Fruit fly (Drosophila melanogaster) whole organism, embryonic: ENCODE data around the gene Kr-h2.

Experiments
- Bteb2 ChIP-seq: fragments of 200-800 bp; sonication (Bioruptor generic); optimal IDR thresholded peaks from 2 replicates; lab custom pipeline; 2016; ENCODE audit warnings: missing biosample characterization, missing genetic modification characterization
- CG12299 ChIP-seq: fragments of 200-800 bp; sonication (Bioruptor generic); optimal IDR thresholded peaks from 2 replicates; lab custom pipeline; 2018; ENCODE audit warnings: missing biosample characterization, mild to moderate bottlenecking, missing genetic modification characterization
- CG1233 ChIP-seq: fragments of 200-800 bp; sonication (Bioruptor generic); optimal IDR thresholded peaks from 4 replicates; lab custom pipeline; 2018; ENCODE audit warnings: missing biosample characterization, mild to moderate bottlenecking, missing genetic modification characterization
- CG14710 ChIP-seq: fragments of 200-800 bp; sonication (Bioruptor generic); optimal IDR thresholded peaks from 3 replicates; lab custom pipeline; 2019; ENCODE audit warnings: missing biosample characterization, mild to moderate bottlenecking, missing genetic modification characterization, moderate library complexity
- CG17568 ChIP-seq: fragments of 200-800 bp; sonication (Bioruptor generic); optimal IDR thresholded peaks from 2 replicates; lab custom pipeline; 2018; ENCODE audit warnings: missing biosample characterization, mild to moderate bottlenecking, missing genetic modification characterization, moderate library complexity
- CG18619 ChIP-seq: fragments of 200-800 bp; sonication (Bioruptor generic); optimal IDR thresholded peaks from 3 replicates; lab custom pipeline; 2017; ENCODE audit warnings: missing biosample characterization, mild to moderate bottlenecking, missing genetic modification characterization
- CG2116 ChIP-seq: fragments of 200-800 bp; sonication (Bioruptor generic); optimal IDR thresholded peaks from 3 replicates; lab custom pipeline; 2018; ENCODE audit warnings: missing biosample characterization, mild to moderate bottlenecking, missing genetic modification characterization
- CG2199 ChIP-seq: fragments of 200-800 bp; sonication (Bioruptor generic); IDR thresholded peaks from 3 replicates; pipeline ENCODE4 v1.3.6; 2022; ENCODE audit warnings: missing biosample characterization, missing genetic modification characterization
- CG2875 ChIP-seq: fragments of 200-800 bp; sonication (Bioruptor generic); optimal IDR thresholded peaks from 2 replicates; lab custom pipeline; 2017; ENCODE audit warnings: missing biosample characterization, mild to moderate bottlenecking, missing genetic modification characterization, missing genetic modification reagents
- CG33557 ChIP-seq: fragments of 200-800 bp; sonication (Bioruptor generic); optimal IDR thresholded peaks from 2 replicates; lab custom pipeline; 2019; ENCODE audit warnings: missing biosample characterization, mild to moderate bottlenecking, missing genetic modification characterization, moderate library complexity
- CG3847 ChIP-seq: fragments of 200-800 bp; sonication (Bioruptor generic); IDR thresholded peaks from 2 replicates; pipeline ENCODE4 v1.3.6; 2022; ENCODE audit warnings: missing biosample characterization, missing genetic modification characterization
- CG4282 ChIP-seq: fragments of 200-800 bp; sonication (Bioruptor generic); optimal IDR thresholded peaks from 2 replicates; lab custom pipeline; 2016; ENCODE audit warnings: missing biosample characterization, missing genetic modification characterization
- CG6254 ChIP-seq: fragments of 200-800 bp; sonication (Bioruptor generic); optimal IDR thresholded peaks from 3 replicates; lab custom pipeline; 2017; ENCODE audit warnings: mild to moderate bottlenecking, missing biosample characterization, missing genetic modification reagents, missing genetic modification characterization
- CG7357 ChIP-seq: fragments of 200-800 bp; sonication (Bioruptor generic); IDR thresholded peaks from 3 replicates; pipeline ENCODE4 v1.3.6; 2022; ENCODE audit warnings: missing biosample characterization, missing genetic modification characterization
- CG7786 ChIP-seq: fragments of 200-800 bp; sonication (Bioruptor generic); optimal IDR thresholded peaks from 2 replicates; lab custom pipeline; 2016; ENCODE audit warnings: missing biosample characterization, missing genetic modification characterization
- CG7839 ChIP-seq: fragments of 200-800 bp; sonication (Bioruptor generic); optimal IDR thresholded peaks from 3 replicates; lab custom pipeline; 2018; ENCODE audit warnings: missing biosample characterization, mild to moderate bottlenecking, missing genetic modification characterization, moderate library complexity
- CG8089 ChIP-seq: fragments of 200-800 bp; sonication (Bioruptor generic); optimal IDR thresholded peaks from 3 replicates; lab custom pipeline; 2016; ENCODE audit warnings: missing biosample characterization, missing genetic modification characterization
- CG9817 ChIP-seq: fragments of 200-800 bp; sonication (Bioruptor generic); optimal IDR thresholded peaks from 2 replicates; lab custom pipeline; 2018; ENCODE audit warnings: missing biosample characterization, mild to moderate bottlenecking, missing genetic modification characterization, moderate library complexity
- Chrac-16 ChIP-seq: fragments of 200-800 bp; sonication (Bioruptor generic); optimal IDR thresholded peaks from 3 replicates; lab custom pipeline; 2016; ENCODE audit warnings: missing biosample characterization, missing genetic modification characterization
- Hey ChIP-seq: fragments of 200-800 bp; sonication (Bioruptor generic); optimal IDR thresholded peaks from 3 replicates; lab custom pipeline; 2018; ENCODE audit warnings: missing biosample characterization, mild to moderate bottlenecking, missing genetic modification characterization
- Hr3 ChIP-seq: fragments of 200-800 bp; sonication (Bioruptor generic); optimal IDR thresholded peaks from 3 replicates; lab custom pipeline; 2016; ENCODE audit warnings: missing biosample characterization, missing genetic modification characterization
- Hr39 ChIP-seq: fragments of >200 bp; optimal IDR thresholded peaks from 2 replicates; lab custom pipeline; 2017
- Jarid2 ChIP-seq: fragments of 200-800 bp; sonication (Bioruptor generic); optimal IDR thresholded peaks from 3 replicates; lab custom pipeline; 2017; ENCODE audit warnings: mild to moderate bottlenecking, missing biosample characterization, missing genetic modification reagents, missing genetic modification characterization
- Neu2 ChIP-seq: fragments of 200-800 bp; sonication (Bioruptor generic); optimal IDR thresholded peaks from 3 replicates; lab custom pipeline; 2016; ENCODE audit warnings: missing biosample characterization, missing genetic modification characterization, borderline replicate concordance
- Ssrp ChIP-seq: fragments of 200-800 bp; sonication (Bioruptor generic); optimal IDR thresholded peaks from 2 replicates; lab custom pipeline; 2018; ENCODE audit warnings: missing biosample characterization, mild to moderate bottlenecking, missing genetic modification characterization, moderate library complexity
- Taf1 ChIP-seq: fragments of 200-800 bp; sonication (Bioruptor generic); IDR thresholded peaks from 2 replicates; pipeline ENCODE4 v1.3.6; 2022; ENCODE audit warnings: missing biosample characterization, missing genetic modification characterization
- YL-1 ChIP-seq: fragments of 200-800 bp; sonication (Bioruptor generic); optimal IDR thresholded peaks from 3 replicates; lab custom pipeline; 2017; ENCODE audit warnings: missing biosample characterization, mild to moderate bottlenecking, missing genetic modification characterization
- bab2 ChIP-seq: fragments of 200-800 bp; sonication (Bioruptor generic); optimal IDR thresholded peaks from 2 replicates; lab custom pipeline; 2016; ENCODE audit warnings: missing biosample characterization, missing genetic modification characterization
- bigmax ChIP-seq: fragments of 200-800 bp; sonication (Bioruptor generic); optimal IDR thresholded peaks from 2 replicates; lab custom pipeline; 2018; ENCODE audit warnings: missing biosample characterization, mild to moderate bottlenecking, missing genetic modification characterization
- bowl ChIP-seq: fragments of 200-800 bp; sonication (Bioruptor generic); IDR thresholded peaks from 2 replicates; pipeline ENCODE4 v1.3.6; 2022; ENCODE audit warnings: missing biosample characterization, missing genetic modification characterization
- cad ChIP-seq: fragments of >200 bp; optimal IDR thresholded peaks from 2 replicates; lab custom pipeline; 2017; ENCODE audit warnings: missing biosample characterization, missing genetic modification characterization
- corto ChIP-seq: fragments of 200-800 bp; sonication (Bioruptor generic); optimal IDR thresholded peaks from 2 replicates; lab custom pipeline; 2016; ENCODE audit warnings: missing biosample characterization, mild to moderate bottlenecking, missing genetic modification characterization, moderate library complexity
- da ChIP-seq: fragments of 200-800 bp; sonication (Bioruptor generic); optimal IDR thresholded peaks from 2 replicates; lab custom pipeline; 2016; ENCODE audit warnings: missing biosample characterization, missing genetic modification characterization
- danr ChIP-seq: fragments of 200-800 bp; sonication (Bioruptor generic); IDR thresholded peaks from 2 replicates; pipeline ENCODE4 v1.3.6; 2022; ENCODE audit warnings: missing biosample characterization, missing genetic modification characterization
- disco-r ChIP-seq: fragments of 200-800 bp; sonication (Bioruptor generic); optimal IDR thresholded peaks from 2 replicates; lab custom pipeline; 2016; ENCODE audit warnings: missing biosample characterization, missing genetic modification characterization
- ewg ChIP-seq: fragments of 200-800 bp; sonication (Bioruptor generic); optimal IDR thresholded peaks from 3 replicates; lab custom pipeline; 2017; ENCODE audit warnings: mild to moderate bottlenecking, missing biosample characterization, missing genetic modification reagents, missing genetic modification characterization
- gem ChIP-seq: fragments of 200-800 bp; sonication (Bioruptor generic); optimal IDR thresholded peaks from 2 replicates; lab custom pipeline; 2019; ENCODE audit warnings: missing biosample characterization, mild to moderate bottlenecking, missing genetic modification characterization, moderate library complexity
- hth ChIP-seq: fragments of >200 bp; optimal IDR thresholded peaks from 2 replicates; lab custom pipeline; 2017; ENCODE audit warnings: inconsistent platforms
- lilli ChIP-seq: fragments of 200-800 bp; sonication (Bioruptor generic); optimal IDR thresholded peaks from 3 replicates; lab custom pipeline; 2016; ENCODE audit warnings: missing biosample characterization, missing genetic modification characterization
- mirr ChIP-seq: fragments of 200-800 bp; sonication (Bioruptor generic); optimal IDR thresholded peaks from 3 replicates; lab custom pipeline; 2018; ENCODE audit warnings: missing biosample characterization, mild to moderate bottlenecking, missing genetic modification characterization
- nerfin-2 ChIP-seq: fragments of 200-800 bp; sonication (Bioruptor generic); IDR thresholded peaks from 2 replicates; pipeline ENCODE4 v1.3.6; 2022; ENCODE audit warnings: missing biosample characterization, missing genetic modification characterization; ENCODE audit not compliant: partially characterized antibody
- nmo ChIP-seq: fragments of 200-800 bp; sonication (Bioruptor generic); optimal IDR thresholded peaks from 2 replicates; lab custom pipeline; 2018; ENCODE audit warnings: missing biosample characterization, mild to moderate bottlenecking, missing genetic modification characterization, moderate library complexity
- pnt ChIP-seq: fragments of 200-800 bp; sonication (Bioruptor generic); optimal IDR thresholded peaks from 3 replicates; lab custom pipeline; 2016; ENCODE audit warnings: missing biosample characterization, missing genetic modification characterization
- pros ChIP-seq: fragments of 200-800 bp; sonication (Bioruptor generic); optimal IDR thresholded peaks from 3 replicates; lab custom pipeline; 2019; ENCODE audit warnings: missing biosample characterization, mild to moderate bottlenecking, missing genetic modification characterization, moderate library complexity
- ranshi ChIP-seq: fragments of 200-800 bp; sonication (Bioruptor generic); IDR thresholded peaks from 2 replicates; pipeline ENCODE4 v1.3.6; 2022; ENCODE audit warnings: missing biosample characterization, missing genetic modification characterization
- seq ChIP-seq: fragments of 200-800 bp; sonication (Bioruptor generic); IDR thresholded peaks from 2 replicates; pipeline ENCODE4 v1.3.6; 2022; ENCODE audit warnings: missing biosample characterization, missing genetic modification characterization
- sug ChIP-seq: fragments of 200-800 bp; optimal IDR thresholded peaks from 2 replicates; lab custom pipeline; 2019; ENCODE audit warnings: missing biosample characterization, mild to moderate bottlenecking, missing genetic modification characterization, moderate library complexity
- trh ChIP-seq: fragments of 200-800 bp; sonication (Bioruptor generic); optimal IDR thresholded peaks from 2 replicates; lab custom pipeline; 2016; ENCODE audit warnings: missing biosample characterization, missing genetic modification characterization
- vnd ChIP-seq: fragments of 200-800 bp; sonication (Bioruptor generic); IDR thresholded peaks from 3 replicates; pipeline ENCODE4 v1.3.6; 2022; ENCODE audit warnings: missing biosample characterization, missing genetic modification characterization; ENCODE audit not compliant: partially characterized antibody

The Kr-h2 gene

DNA sequence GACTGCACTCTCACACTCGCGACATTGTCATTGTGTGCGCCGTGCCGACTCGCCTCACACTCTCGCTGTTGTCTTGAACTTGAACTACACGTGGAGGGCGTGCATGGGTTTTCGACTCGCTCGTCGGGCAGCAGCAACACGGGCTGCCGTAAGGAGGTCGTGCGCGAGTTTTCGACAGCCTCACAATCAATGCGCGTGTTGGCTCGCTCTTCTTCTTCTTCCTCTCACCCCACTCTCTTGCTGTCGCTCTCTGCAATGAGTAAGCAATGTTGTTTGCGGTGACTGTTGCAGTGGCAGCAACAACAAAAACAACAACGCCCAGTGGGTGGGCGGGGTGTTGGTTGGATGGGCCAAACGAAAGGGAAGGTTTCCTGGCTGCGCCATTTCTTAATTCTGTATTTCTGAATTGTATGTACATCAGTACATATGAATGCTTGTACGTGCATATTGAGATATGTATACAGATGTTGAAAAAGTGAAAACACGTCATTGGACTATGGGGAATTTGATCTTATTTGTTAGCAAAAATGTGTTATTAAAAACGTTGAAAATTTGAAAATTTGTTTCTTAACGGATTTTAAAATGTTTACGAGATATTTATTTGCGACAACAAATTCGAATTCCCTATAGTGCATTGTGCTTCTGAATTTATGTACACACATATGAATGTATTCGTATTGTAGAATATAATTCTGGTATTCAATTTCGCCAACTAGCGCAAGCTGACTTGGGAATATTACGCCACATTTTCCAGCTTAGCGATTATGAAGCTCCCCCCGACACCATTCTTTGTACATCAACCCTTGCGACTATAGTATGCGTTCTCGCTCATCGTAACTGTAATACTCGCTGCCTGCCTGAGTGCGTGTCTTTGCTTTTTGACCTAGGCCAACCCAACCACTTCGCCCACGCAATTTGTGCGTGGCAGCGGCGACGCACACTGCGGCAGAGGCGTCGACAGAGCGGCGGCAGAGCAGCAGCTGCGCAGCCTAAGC lies 17.9 kb downstream of the Kr-h2 start (continued):
- 0 out of 2 replicates have a peak, but pooled peaks have one; percentile 24 for TF ChIP-seq CG3847 (GFP tag; lab: Robert Waterston, UW)
- TF ChIP-seq Taf1 (GFP tag; lab: Robert Waterston, UW): no peak
- TF ChIP-seq CG1233: peak; percentile 8
- peak; percentile 55 for TF ChIP-seq CG7839
- TF ChIP-seq danr: no peak
- TF ChIP-seq pros (GFP tag; lab: Kevin White, UChicago): peak; percentile 99
- no peak for TF ChIP-seq CG2116 (GFP tag; lab: Kevin White, UChicago)
- TF ChIP-seq lilli (GFP tag; lab: Kevin White, UChicago): peak; percentile 38
- TF ChIP-seq Bteb2 (GFP tag; lab: Kevin White, UChicago): peak; percentile 19
- no peak for TF ChIP-seq CG9817 (tag; lab: Kevin White, UChicago)
- TF ChIP-seq cad (GFP tag; lab: Kevin White, UChicago): no peak
- no peak for TF ChIP-seq disco-r (GFP tag; lab: Kevin White, UChicago)
- TF ChIP-seq trh (GFP tag; lab: Kevin White, UChicago): no peak
- peak; percentile 73 for TF ChIP-seq da (GFP tag; lab: Kevin White, UChicago)
- no peak for TF ChIP-seq YL-1 (GFP tag; lab: Kevin White, UChicago)
- TF ChIP-seq sug (tag; lab: Kevin White, UChicago): peak; percentile 79
- TF ChIP-seq seq (GFP tag; lab: Robert Waterston, UW): peak; percentile 62; the same call in 1 of the 2 replicates
- no peak for TF ChIP-seq bigmax
- TF ChIP-seq CG14710 (tag; lab: Kevin White, UChicago): no peak
- no peak for TF ChIP-seq pnt
- TF ChIP-seq ranshi: 0 out of 2 replicates have a peak, but pooled peaks have one; percentile 6
- peak; percentile 96 for TF ChIP-seq Hey
- peak; percentile 63 for TF ChIP-seq gem (tag; lab: Kevin White, UChicago)
- peak; percentile 95; the same call in 2 of the 3 replicates for TF ChIP-seq CG2199 (GFP tag; lab: Robert Waterston, UW)
- no peak for TF ChIP-seq CG8089 (GFP tag; lab: Kevin White, UChicago)
- no peak for TF ChIP-seq Hr3 (GFP tag; lab: Kevin White, UChicago)
- TF ChIP-seq bab2 (GFP tag; lab: Kevin White, UChicago): peak; percentile 24
- TF ChIP-seq CG17568 (GFP tag; lab: Kevin White, UChicago): peak; percentile 51
- TF ChIP-seq CG33557 (GFP tag; lab: Kevin White, UChicago): peak; percentile 50
- peak; percentile 13 for TF ChIP-seq CG12299 (tag; lab: Kevin White, UChicago)
- peak; percentile 94 for TF ChIP-seq mirr
- peak; percentile 62 for TF ChIP-seq CG18619
- TF ChIP-seq nmo (GFP tag; lab: Kevin White, UChicago): peak; percentile 12
- TF ChIP-seq ewg: peak; percentile 63
- no peak for TF ChIP-seq Neu2 (GFP tag; lab: Kevin White, UChicago)
- no peak for TF ChIP-seq Jarid2 (GFP tag; lab: Kevin White, UChicago)
- TF ChIP-seq corto (GFP tag; lab: Kevin White, UChicago): no peak
- no peak for TF ChIP-seq bowl
- no peak for TF ChIP-seq CG6254
- TF ChIP-seq CG7357 (GFP tag; lab: Robert Waterston, UW): no peak
- TF ChIP-seq vnd (GFP tag; lab: Robert Waterston, UW): no peak
- peak; percentile 51; the same call in 1 of the 2 replicates for TF ChIP-seq nerfin-2 (GFP tag; lab: Robert Waterston, UW)
- TF ChIP-seq CG4282 (GFP tag; lab: Kevin White, UChicago): peak; percentile 34
- TF ChIP-seq Chrac-16 (GFP tag; lab: Kevin White, UChicago): no peak
- peak; percentile 1 for TF ChIP-seq CG2875 (GFP tag; lab: Kevin White, UChicago)
- TF ChIP-seq CG7786 (GFP tag; lab: Kevin White, UChicago): no peak
- no peak for TF ChIP-seq Hr39 (lab: Kevin White, UChicago)
- TF ChIP-seq Ssrp (tag; lab: Kevin White, UChicago): peak; percentile 27
- TF ChIP-seq hth (lab: Kevin White, UChicago): no peak
